Worm (Caenorhabditis elegans): ENCODE data around the gene emc-1.

emc-1 gene

ce11 chrII:1476016-1476415 is 24.1 kb downstream of the emc-1 start (continued):
- TF ChIP-seq mep-1 (tag; optimal IDR thresholded peaks at IDR 0.05), result no peak
- TF ChIP-seq gei-8 (GFP tag; optimal IDR thresholded peaks at IDR 0.05), result no peak
- TF ChIP-seq mxl-2 (GFP tag; conservative IDR thresholded peaks at IDR 0.05), result no peak
- no peak for TF ChIP-seq ctbp-1 (GFP tag; IDR thresholded peaks at IDR 0.05)

ce11 chrII:1475328-1475727 is 24.8 kb downstream of the emc-1 start:
- TF ChIP-seq daf-8 (GFP tag; IDR thresholded peaks at IDR 0.05) (no peak), lin-29 (GFP tag; IDR thresholded peaks at IDR 0.05) (no peak), nhr-28 (tag; optimal IDR thresholded peaks at IDR 0.05) (peak; percentile 13), daf-19 (GFP tag; conservative IDR thresholded peaks at IDR 0.05) (no peak), F44E2.7 (GFP tag; IDR thresholded peaks at IDR 0.05) (no peak), zfp-2 (tag; optimal IDR thresholded peaks at IDR 0.05) (no peak), madf-5 (GFP tag; IDR thresholded peaks at IDR 0.05) (no peak), dmd-6 (GFP tag; IDR thresholded peaks at IDR 0.05) (peak; percentile 61; the same call in 1 of the 2 replicates)

ce11 chrII:1474807-1475206 is 25.3 kb downstream of the emc-1 start:
- no peak for TF ChIP-seq unc-62 (GFP tag; optimal IDR thresholded peaks at IDR 0.05 in 1 of 2)
- TF ChIP-seq unc-62 (tag; optimal IDR thresholded peaks at IDR 0.05), result no peak
- no peak for TF ChIP-seq aha-1 (tag)
- TF ChIP-seq duxl-1 (tag; optimal IDR thresholded peaks at IDR 0.05; ENCODE audit: poor library complexity), result no peak
- TF ChIP-seq ceh-62 (tag; optimal IDR thresholded peaks at IDR 0.05), result no peak
- TF ChIP-seq hlh-11 (tag; optimal IDR thresholded peaks at IDR 0.05), result no peak
- no peak for TF ChIP-seq ceh-82 (tag; optimal IDR thresholded peaks at IDR 0.05)
- TF ChIP-seq zip-2 (tag; optimal IDR thresholded peaks at IDR 0.05), result no peak
- no peak for TF ChIP-seq vab-7 (GFP tag; IDR thresholded peaks at IDR 0.05)
- TF ChIP-seq mxl-2 (GFP tag; conservative IDR thresholded peaks at IDR 0.05), result no peak
- no peak for TF ChIP-seq mes-2 (tag; optimal IDR thresholded peaks at IDR 0.05; ENCODE audit: poor library complexity, severe bottlenecking)
- TF ChIP-seq R02D3.7 (tag; optimal IDR thresholded peaks at IDR 0.05), result no peak
- no peak for TF ChIP-seq lin-15B (tag; optimal IDR thresholded peaks at IDR 0.05)
- no peak for TF ChIP-seq php-3 (GFP tag; IDR thresholded peaks at IDR 0.05)
- TF ChIP-seq spr-3 (GFP tag; optimal IDR thresholded peaks at IDR 0.05), result no peak
- no peak for TF ChIP-seq saeg-2 (GFP tag; IDR thresholded peaks at IDR 0.05)

ce11 chrII:1473481-1473880 is 26.6 kb downstream of the emc-1 start, which contains the start of gene H17B01.5:
Gene H17B01.5 (minus strand): TSS chrII:1473581.
- TF ChIP-seq hlh-11 (tag; optimal IDR thresholded peaks at IDR 0.05) (no peak), dmd-6 (GFP tag; IDR thresholded peaks at IDR 0.05) (no peak), set-16 (GFP tag; IDR thresholded peaks at IDR 0.05) (peak; percentile 29; the same call in 1 of the 2 replicates), lir-3 (tag; optimal IDR thresholded peaks at IDR 0.05) (no peak), cey-2 (tag; optimal IDR thresholded peaks at IDR 0.05; ENCODE audit: borderline replicate concordance, insufficient read depth) (no peak), zag-1 (tag; optimal IDR thresholded peaks at IDR 0.05) (no peak), ama-1 (optimal IDR thresholded peaks at IDR 0.05) (no peak)

- TF ChIP-seq aha-1 (tag) (peak; percentile 44), saeg-2 (GFP tag; IDR thresholded peaks at IDR 0.05) (no peak), Y75B8A.6 (GFP tag; IDR thresholded peaks at IDR 0.05) (no peak), D1046.2 (GFP tag; IDR thresholded peaks at IDR 0.05) (0 out of 2 replicates have a peak, but pooled peaks have one; percentile 22), set-16 (GFP tag; IDR thresholded peaks at IDR 0.05) (peak; percentile 94), tra-1 (GFP tag; IDR thresholded peaks at IDR 0.05) (0 out of 2 replicates have a peak, but pooled peaks have one; percentile 24)
Measured at ce11 chrII:1470515-1470966, 29.6 kb downstream of the emc-1 start, which contains the start of gene H17B01.2. Gene H17B01.2 (plus strand): TSS chrII:1470565.

All from whole organism, L4 larva.